Worm (Caenorhabditis elegans) whole organism, late embryonic: Measurements from ENCODE around the gene srg-8.

Experiments used
- K09A11.1 ChIP-seq: sonication (generic microtip); optimal IDR thresholded peaks from 2 replicates; lab custom pipeline; 2017; ENCODE audit warnings: antibody characterized with exemption, mild to moderate bottlenecking, missing genetic modification characterization, missing compliant biosample characterization; ENCODE audit not compliant: insufficient read depth
- ama-1 ChIP-seq: fragments of 150-350 bp; optimal IDR thresholded peaks from 2 replicates; lab custom pipeline; 2014
- ceh-14 ChIP-seq: sonication (generic microtip); optimal IDR thresholded peaks from 2 replicates; lab custom pipeline; 2016; ENCODE audit warnings: missing genotype, missing genetic modification characterization, missing compliant biosample characterization
- ceh-18 ChIP-seq: sonication (generic microtip); optimal IDR thresholded peaks from 2 replicates; lab custom pipeline; 2016; ENCODE audit warnings: missing genetic modification characterization, missing compliant biosample characterization
- ceh-19 ChIP-seq: fragments of 200-800 bp; sonication (Bioruptor generic); optimal IDR thresholded peaks from 2 replicates; lab custom pipeline; 2018; ENCODE audit warnings: mild to moderate bottlenecking, missing genetic modification characterization, missing compliant biosample characterization
- ceh-30 ChIP-seq: fragments of 150-350 bp; optimal IDR thresholded peaks from 2 replicates; lab custom pipeline; 2014; ENCODE audit warnings: missing biosample characterization, missing genetic modification characterization
- ceh-31 ChIP-seq: sonication (generic microtip); optimal IDR thresholded peaks from 2 replicates; lab custom pipeline; 2016; ENCODE audit warnings: missing genetic modification characterization, missing compliant biosample characterization
- ceh-34 ChIP-seq: sonication (generic microtip); optimal IDR thresholded peaks from 2 replicates; lab custom pipeline; 2016; ENCODE audit warnings: mild to moderate bottlenecking, missing genetic modification characterization, missing compliant biosample characterization
- ceh-48 ChIP-seq: sonication (generic microtip); optimal IDR thresholded peaks from 2 replicates; lab custom pipeline; 2016; ENCODE audit warnings: missing genetic modification characterization, inconsistent platforms, missing compliant biosample characterization
- ceh-9 ChIP-seq: sonication (generic microtip); optimal IDR thresholded peaks from 2 replicates; lab custom pipeline; 2016; ENCODE audit warnings: mild to moderate bottlenecking, missing genetic modification characterization, inconsistent platforms, missing compliant biosample characterization
- che-1 ChIP-seq: sonication (generic microtip); optimal IDR thresholded peaks from 2 replicates; lab custom pipeline; 2016; ENCODE audit warnings: mild to moderate bottlenecking, missing genetic modification characterization, missing compliant biosample characterization
- dve-1 ChIP-seq: sonication (generic microtip); optimal IDR thresholded peaks from 2 replicates; lab custom pipeline; 2017; ENCODE audit warnings: antibody characterized with exemption, mild to moderate bottlenecking, missing genetic modification characterization, missing compliant biosample characterization
- elt-4 ChIP-seq: sonication (generic microtip); optimal IDR thresholded peaks from 2 replicates; lab custom pipeline; 2016; ENCODE audit warnings: missing genetic modification characterization, missing compliant biosample characterization
- eyg-1 ChIP-seq: sonication (generic microtip); optimal IDR thresholded peaks from 2 replicates; lab custom pipeline; 2016; ENCODE audit warnings: missing genotype, missing genetic modification characterization, missing compliant biosample characterization
- fax-1 ChIP-seq: sonication (generic microtip); optimal IDR thresholded peaks from 2 replicates; lab custom pipeline; 2016; ENCODE audit warnings: missing genotype, missing genetic modification characterization, missing compliant biosample characterization
- fkh-6 ChIP-seq: sonication (generic microtip); optimal IDR thresholded peaks from 2 replicates; lab custom pipeline; 2016; ENCODE audit warnings: missing genetic modification characterization, missing compliant biosample characterization
- hlh-13 ChIP-seq: fragments of 200-800 bp; sonication (Bioruptor generic); optimal IDR thresholded peaks from 2 replicates; lab custom pipeline; 2018; ENCODE audit warnings: mild to moderate bottlenecking, missing genetic modification characterization, missing compliant biosample characterization
- hlh-15 ChIP-seq: sonication (generic microtip); optimal IDR thresholded peaks from 2 replicates; lab custom pipeline; 2016; ENCODE audit warnings: missing genetic modification characterization, missing compliant biosample characterization
- hlh-30 ChIP-seq: sonication (generic microtip); optimal IDR thresholded peaks from 2 replicates; lab custom pipeline; 2017; ENCODE audit warnings: antibody characterized with exemption, missing genetic modification characterization, missing compliant biosample characterization; ENCODE audit not compliant: insufficient read depth
- hlh-8 ChIP-seq: sonication (generic microtip); optimal IDR thresholded peaks from 2 replicates; lab custom pipeline; 2016; ENCODE audit warnings: missing genotype, missing genetic modification characterization, missing compliant biosample characterization
- lim-6 ChIP-seq: sonication (generic microtip); optimal IDR thresholded peaks from 2 replicates; lab custom pipeline; 2016; ENCODE audit warnings: missing genetic modification characterization, missing compliant biosample characterization
- madf-2 ChIP-seq: sonication (generic microtip); optimal IDR thresholded peaks from 2 replicates; lab custom pipeline; 2017; ENCODE audit warnings: missing genetic modification characterization, missing compliant biosample characterization
- mec-3 ChIP-seq: sonication (generic microtip); optimal IDR thresholded peaks from 2 replicates; lab custom pipeline; 2016; ENCODE audit warnings: borderline replicate concordance, missing genetic modification characterization, missing compliant biosample characterization
- nfya-1 ChIP-seq: sonication (generic microtip); optimal IDR thresholded peaks from 2 replicates; lab custom pipeline; 2017; ENCODE audit warnings: missing genetic modification characterization, mild to moderate bottlenecking, missing compliant biosample characterization, antibody characterized with exemption, moderate library complexity
- odd-2 ChIP-seq: sonication (generic microtip); optimal IDR thresholded peaks from 2 replicates; lab custom pipeline; 2017; ENCODE audit warnings: antibody characterized with exemption, mild to moderate bottlenecking, missing genetic modification characterization, missing compliant biosample characterization
- pat-9 ChIP-seq: fragments of 200-800 bp; sonication (Bioruptor generic); optimal IDR thresholded peaks from 2 replicates; lab custom pipeline; 2018; ENCODE audit warnings: mild to moderate bottlenecking, missing genetic modification characterization, moderate library complexity, missing compliant biosample characterization
- pros-1 ChIP-seq: fragments of 150-350 bp; optimal IDR thresholded peaks from 2 replicates; lab custom pipeline; 2014; ENCODE audit warnings: missing biosample characterization, missing genetic modification reagents, missing genetic modification characterization
- ref-2 ChIP-seq: sonication (generic microtip); optimal IDR thresholded peaks from 2 replicates; lab custom pipeline; 2016; ENCODE audit warnings: missing genetic modification characterization, missing compliant biosample characterization
- rnt-1 ChIP-seq: sonication (generic microtip); optimal IDR thresholded peaks from 2 replicates; lab custom pipeline; 2016; ENCODE audit warnings: missing genetic modification characterization, missing compliant biosample characterization
- sdc-2 ChIP-seq: sonication (generic microtip); optimal IDR thresholded peaks from 2 replicates; lab custom pipeline; 2016; ENCODE audit warnings: missing genotype, missing genetic modification characterization, missing compliant biosample characterization
- sox-4 ChIP-seq: sonication (generic microtip); optimal IDR thresholded peaks from 2 replicates; lab custom pipeline; 2017; ENCODE audit warnings: mild to moderate bottlenecking, missing genetic modification characterization, inconsistent platforms, missing compliant biosample characterization
- tbx-2 ChIP-seq: sonication (generic microtip); optimal IDR thresholded peaks from 2 replicates; lab custom pipeline; 2016; ENCODE audit warnings: missing genetic modification characterization, missing compliant biosample characterization
- ttx-3 ChIP-seq: sonication (generic microtip); optimal IDR thresholded peaks from 2 replicates; lab custom pipeline; 2016; ENCODE audit warnings: missing genetic modification reagents, missing genetic modification characterization, missing compliant biosample characterization
- unc-3 ChIP-seq, 2 experiments: fragments of 200-800 bp in 1 of 2; sonication (Bioruptor generic) in 1 of 2; sonication (generic microtip) in 1 of 2; conservative IDR thresholded peaks in 1 of 2; optimal IDR thresholded peaks in 1 of 2; 2 replicates each; pipeline versions ENCODE4 v1.3.6 to Lab custom; 2016 to 2022; ENCODE audit warnings: missing compliant biosample characterization in 2 of 2, missing genetic modification characterization in 2 of 2, missing genetic modification reagents in 1 of 2
- unc-42 ChIP-seq: sonication (generic microtip); optimal IDR thresholded peaks from 2 replicates; lab custom pipeline; 2016; ENCODE audit warnings: missing genotype, missing genetic modification characterization, missing compliant biosample characterization
- unc-55 ChIP-seq: sonication (generic microtip); optimal IDR thresholded peaks from 2 replicates; lab custom pipeline; 2017; ENCODE audit warnings: missing biosample characterization, missing genetic modification reagents, missing genetic modification characterization
- unc-86 ChIP-seq: sonication (generic microtip); optimal IDR thresholded peaks from 2 replicates; lab custom pipeline; 2016; ENCODE audit warnings: missing genetic modification characterization, missing compliant biosample characterization
- zip-5 ChIP-seq: sonication (generic microtip); optimal IDR thresholded peaks from 2 replicates; lab custom pipeline; 2016; ENCODE audit warnings: missing genetic modification characterization, missing compliant biosample characterization

srg-8 gene

ce11 chrIII:6280070-6280596, 25.5 kb upstream of the srg-8 start, which contains the start of gene hmg-1.2:
hmg-1.2 (plus strand) TSS chrIII:6280380.
- TF ChIP-seq ceh-14 (tag; lab: Kevin White, UChicago), result peak; percentile 29
- peak; percentile 70 for TF ChIP-seq ref-2 (tag; lab: Kevin White, UChicago)
- TF ChIP-seq sdc-2, result peak; percentile 15
- TF ChIP-seq ceh-48 (tag; lab: Kevin White, UChicago), result peak; percentile 4
- TF ChIP-seq hlh-30 (tag; lab: Kevin White, UChicago), result peak; percentile 74
- TF ChIP-seq lim-6 (tag; lab: Kevin White, UChicago), result no peak
- peak; percentile 79 for TF ChIP-seq unc-55
- TF ChIP-seq ceh-31 (tag; lab: Kevin White, UChicago), result peak; percentile 79
- TF ChIP-seq ceh-18 (tag; lab: Kevin White, UChicago), result peak; percentile 77
- no peak for TF ChIP-seq elt-4
- TF ChIP-seq madf-2 (tag; lab: Kevin White, UChicago), result peak; percentile 54
- TF ChIP-seq nfya-1 (tag; lab: Kevin White, UChicago), result peak; percentile 76
- TF ChIP-seq pros-1 (tag; lab: Kevin White, UChicago), result peak; percentile 79
- no peak for TF ChIP-seq hlh-8 (tag; lab: Kevin White, UChicago)
- peak; percentile 59 for TF ChIP-seq ama-1
- no peak for TF ChIP-seq K09A11.1
- no peak for TF ChIP-seq odd-2 (tag; lab: Kevin White, UChicago)
- TF ChIP-seq ceh-30 (tag; lab: Kevin White, UChicago), result no peak
- TF ChIP-seq rnt-1 (tag; lab: Kevin White, UChicago), result peak; percentile 48
- peak; percentile 51 for TF ChIP-seq tbx-2 (tag; lab: Kevin White, UChicago)
- TF ChIP-seq fkh-6 (tag; lab: Kevin White, UChicago), result peak; percentile 40
- peak; percentile 37 for TF ChIP-seq unc-42 (tag; lab: Kevin White, UChicago)
- no peak for TF ChIP-seq eyg-1 (tag; lab: Kevin White, UChicago)
- TF ChIP-seq ceh-34, result peak; percentile 68

- TF ChIP-seq ttx-3, result no peak
- TF ChIP-seq zip-5 (tag; lab: Kevin White, UChicago), result no peak
- no peak for TF ChIP-seq sox-4 (tag; lab: Kevin White, UChicago)
Observed at ce11 chrIII:6279453-6279852, 24.8 kb upstream of the srg-8 start.

ce11 chrIII:6278301-6278827, 23.7 kb upstream of the srg-8 start, which contains the start of gene C18F10.7:
C18F10.7 (minus strand) TSS chrIII:6278351.
- TF ChIP-seq nfya-1 (tag; lab: Kevin White, UChicago), result peak; percentile 54
- no peak for TF ChIP-seq hlh-13 (GFP tag; lab: Kevin White, UChicago)
- TF ChIP-seq pat-9, result no peak
- no peak for TF ChIP-seq madf-2 (tag; lab: Kevin White, UChicago)
- no peak for TF ChIP-seq K09A11.1
- TF ChIP-seq odd-2 (tag; lab: Kevin White, UChicago), result no peak
- TF ChIP-seq unc-42 (tag; lab: Kevin White, UChicago), result peak; percentile 34
- peak; percentile 11 for TF ChIP-seq dve-1 (tag; lab: Kevin White, UChicago)
- peak; percentile 71 for TF ChIP-seq hlh-30 (tag; lab: Kevin White, UChicago)
- TF ChIP-seq unc-3 (GFP tag; conservative IDR thresholded peaks at IDR 0.05; lab: Robert Waterston, UW), result no peak
- no peak for TF ChIP-seq unc-3 (tag; optimal IDR thresholded peaks at IDR 0.05; lab: Kevin White, UChicago)
- TF ChIP-seq hlh-15 (tag; lab: Kevin White, UChicago), result no peak
- no peak for TF ChIP-seq zip-5 (tag; lab: Kevin White, UChicago)
- TF ChIP-seq unc-86 (tag; lab: Kevin White, UChicago), result no peak
- TF ChIP-seq fax-1 (tag; lab: Kevin White, UChicago), result no peak
- TF ChIP-seq mec-3 (tag; lab: Kevin White, UChicago), result no peak
- TF ChIP-seq ceh-9 (tag; lab: Kevin White, UChicago), result no peak
- TF ChIP-seq che-1 (tag; lab: Kevin White, UChicago), result no peak
- TF ChIP-seq ceh-18 (tag; lab: Kevin White, UChicago), result no peak
- TF ChIP-seq ceh-19 (GFP tag; lab: Kevin White, UChicago), result no peak
